Worm (Caenorhabditis elegans) whole organism, L2 larva: Measurements from ENCODE around the gene col-95.

ENCODE experiments used
- C34F6.9 ChIP-seq: fragments of 150-350 bp; optimal IDR thresholded peaks from 2 replicates; lab custom pipeline; 2014; ENCODE audit warnings: missing biosample characterization, missing genetic modification characterization
- F13H6.1 ChIP-seq: sonication (generic microtip); optimal IDR thresholded peaks from 2 replicates; lab custom pipeline; 2016; ENCODE audit warnings: missing genetic modification characterization, missing compliant biosample characterization
- Y55F3AM.14 ChIP-seq: fragments of 200-800 bp; sonication (Bioruptor generic); optimal IDR thresholded peaks from 2 replicates; lab custom pipeline; 2018; ENCODE audit warnings: mild to moderate bottlenecking, missing genetic modification characterization, missing compliant biosample characterization
- ZK546.5 ChIP-seq: sonication (generic microtip); optimal IDR thresholded peaks from 2 replicates; lab custom pipeline; 2017; ENCODE audit warnings: missing biosample characterization, missing genetic modification characterization
- aly-2 ChIP-seq: fragments of 150-350 bp; optimal IDR thresholded peaks from 2 replicates; lab custom pipeline; 2014; ENCODE audit warnings: missing biosample characterization, missing genetic modification characterization
- ama-1 ChIP-seq: fragments of 150-350 bp; optimal IDR thresholded peaks from 2 replicates; lab custom pipeline; 2018; ENCODE audit warnings: inconsistent platforms
- ceh-16 ChIP-seq: fragments of 150-350 bp; optimal IDR thresholded peaks from 2 replicates; lab custom pipeline; 2014; ENCODE audit warnings: missing biosample characterization, missing genetic modification characterization
- ceh-82 ChIP-seq: fragments of 150-350 bp; optimal IDR thresholded peaks from 2 replicates; lab custom pipeline; 2014; ENCODE audit warnings: missing biosample characterization, missing genetic modification characterization
- crh-2 ChIP-seq: sonication (generic microtip); optimal IDR thresholded peaks from 2 replicates; lab custom pipeline; 2017; ENCODE audit warnings: missing biosample characterization, missing genetic modification characterization
- dmd-4 ChIP-seq: sonication (generic microtip); optimal IDR thresholded peaks from 2 replicates; lab custom pipeline; 2017; ENCODE audit warnings: missing biosample characterization, missing genetic modification characterization
- egl-27 ChIP-seq: sonication (generic microtip); optimal IDR thresholded peaks from 3 replicates; lab custom pipeline; 2017; ENCODE audit warnings: missing biosample characterization, missing genetic modification reagents, missing genetic modification characterization
- elt-1 ChIP-seq: fragments of 150-350 bp; optimal IDR thresholded peaks from 2 replicates; lab custom pipeline; 2014; ENCODE audit warnings: missing biosample characterization, missing genetic modification characterization
- elt-3 ChIP-seq: sonication (generic microtip); optimal IDR thresholded peaks from 2 replicates; lab custom pipeline; 2017; ENCODE audit warnings: missing biosample characterization, missing genetic modification characterization
- gmeb-1 ChIP-seq: fragments of 150-350 bp; optimal IDR thresholded peaks from 2 replicates; lab custom pipeline; 2014; ENCODE audit warnings: missing biosample characterization, missing genetic modification characterization
- lin-11 ChIP-seq: fragments of 150-350 bp; sonication (generic microtip); optimal IDR thresholded peaks from 2 replicates; lab custom pipeline; 2014; ENCODE audit warnings: missing biosample characterization, missing genetic modification characterization, inconsistent platforms, mixed read lengths
- lin-13 ChIP-seq: fragments of 150-350 bp; optimal IDR thresholded peaks from 2 replicates; lab custom pipeline; 2014; ENCODE audit warnings: missing biosample characterization, missing genetic modification reagents, missing genetic modification characterization
- lsy-2 ChIP-seq, 2 experiments: fragments of 150-350 bp in 1 of 2; sonication (generic microtip) in 1 of 2; optimal IDR thresholded peaks; 2 replicates each; lab custom pipeline; 2014 to 2017; ENCODE audit warnings: missing biosample characterization in 2 of 2, missing genetic modification characterization in 2 of 2
- mab-5 ChIP-seq: fragments of 150-350 bp; optimal IDR thresholded peaks from 2 replicates; lab custom pipeline; 2014; ENCODE audit warnings: missing biosample characterization, missing genetic modification characterization
- mbf-1 ChIP-seq: sonication (generic microtip); optimal IDR thresholded peaks from 2 replicates; lab custom pipeline; 2017; ENCODE audit warnings: missing biosample characterization, missing genetic modification characterization
- nhr-12 ChIP-seq: fragments of 150-350 bp; optimal IDR thresholded peaks from 2 replicates; lab custom pipeline; 2014; ENCODE audit warnings: missing biosample characterization, missing genetic modification characterization
- nhr-129 ChIP-seq: fragments of 150-350 bp; optimal IDR thresholded peaks from 2 replicates; lab custom pipeline; 2014; ENCODE audit warnings: missing biosample characterization, missing genetic modification characterization
- nhr-23 ChIP-seq: fragments of 150-350 bp; optimal IDR thresholded peaks from 2 replicates; lab custom pipeline; 2014; ENCODE audit warnings: missing biosample characterization, missing genetic modification reagents, missing genetic modification characterization
- nhr-25 ChIP-seq: fragments of 150-350 bp; sonication (generic microtip); optimal IDR thresholded peaks from 3 replicates; lab custom pipeline; 2014; ENCODE audit warnings: missing biosample characterization, missing genetic modification characterization
- nhr-77 ChIP-seq: fragments of 150-350 bp; optimal IDR thresholded peaks from 2 replicates; lab custom pipeline; 2014; ENCODE audit warnings: missing biosample characterization, missing genetic modification characterization
- sem-4 ChIP-seq: fragments of 150-350 bp; optimal IDR thresholded peaks from 2 replicates; lab custom pipeline; 2014; ENCODE audit warnings: missing biosample characterization, missing genetic modification reagents, missing genetic modification characterization
- skn-1 ChIP-seq: sonication (generic microtip); optimal IDR thresholded peaks from 2 replicates; lab custom pipeline; 2017; ENCODE audit warnings: missing biosample characterization, missing genetic modification characterization
- sma-3 ChIP-seq: sonication (generic microtip); optimal IDR thresholded peaks from 2 replicates; lab custom pipeline; 2016; ENCODE audit warnings: missing genetic modification reagents, missing genetic modification characterization, missing compliant biosample characterization
- sma-9 ChIP-seq, 2 experiments: fragments of 150-350 bp in 1 of 2; sonication (generic microtip) in 1 of 2; optimal IDR thresholded peaks; 2 replicates each; lab custom pipeline; 2014 to 2016; ENCODE audit warnings: missing genetic modification characterization in 2 of 2, mild to moderate bottlenecking in 1 of 2, missing biosample characterization in 1 of 2, missing compliant biosample characterization in 1 of 2, missing genetic modification reagents in 1 of 2, moderate library complexity in 1 of 2
- snpc-4 ChIP-seq: fragments of 150-350 bp; optimal IDR thresholded peaks from 2 replicates; lab custom pipeline; 2014; ENCODE audit warnings: missing biosample characterization, missing genetic modification characterization
- unc-39 ChIP-seq: fragments of 150-350 bp; optimal IDR thresholded peaks from 2 replicates; lab custom pipeline; 2014; ENCODE audit warnings: missing biosample characterization, missing genetic modification characterization
- unc-55 ChIP-seq: fragments of 150-350 bp; sonication (generic microtip); optimal IDR thresholded peaks from 3 replicates; lab custom pipeline; 2014; ENCODE audit warnings: missing biosample characterization, missing genetic modification reagents, missing genetic modification characterization
- unc-62 ChIP-seq: fragments of 150-350 bp; optimal IDR thresholded peaks from 2 replicates; lab custom pipeline; 2014; ENCODE audit warnings: missing biosample characterization, missing genetic modification reagents, missing genetic modification characterization
- ztf-1 ChIP-seq: fragments of 200-800 bp; sonication (Bioruptor generic); conservative IDR thresholded peaks from 2 replicates; pipeline ENCODE4 v1.3.6; 2022; ENCODE audit warnings: missing genetic modification characterization, missing compliant biosample characterization
- ztf-11 ChIP-seq: sonication (generic microtip); optimal IDR thresholded peaks from 2 replicates; lab custom pipeline; 2017; ENCODE audit warnings: missing biosample characterization, missing genetic modification characterization
- ztf-4 ChIP-seq: fragments of 150-350 bp; optimal IDR thresholded peaks from 2 replicates; lab custom pipeline; 2014; ENCODE audit warnings: missing biosample characterization, missing genetic modification characterization

The col-95 gene

DNA sequence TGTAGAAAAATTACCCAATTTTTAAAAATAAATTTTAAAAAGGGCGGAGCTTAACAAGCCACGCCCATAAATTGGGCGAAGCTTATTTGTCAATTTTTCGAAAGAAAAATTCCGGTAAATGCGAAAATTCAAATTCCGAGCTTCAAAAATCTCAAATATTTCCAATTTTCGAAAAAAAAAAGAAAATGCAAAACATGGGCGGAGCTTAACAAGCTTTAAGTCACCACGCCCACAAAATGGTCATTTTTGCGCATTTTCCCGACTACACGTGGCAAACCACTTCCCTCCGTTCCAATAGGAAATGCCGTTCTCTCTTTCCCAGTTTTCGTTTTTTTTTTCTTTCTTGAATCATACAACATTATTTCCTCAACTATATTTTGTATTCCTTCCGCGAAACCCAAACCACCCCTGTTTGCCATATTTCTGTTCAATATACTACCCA, 9.3 kb upstream of the col-95 start:
- no peak for TF ChIP-seq sem-4
- TF ChIP-seq nhr-77 (tag; lab: Kevin White, UChicago) = no peak
- TF ChIP-seq lin-11 (tag; lab: Kevin White, UChicago) = no peak
- peak; percentile 45 for TF ChIP-seq Y55F3AM.14 (GFP tag; lab: Kevin White, UChicago)
- no peak for TF ChIP-seq ceh-16
- no peak for TF ChIP-seq ceh-82 (tag; lab: Kevin White, UChicago)
- peak; percentile 6 for TF ChIP-seq crh-2
- TF ChIP-seq ama-1 (lab: Kevin White, UChicago) = peak; percentile 52

ce11 chrIII:11694975-11695374, 8.8 kb upstream of the col-95 start, which contains the start of gene Y41C4A.22:
Gene Y41C4A.22 (plus strand): TSS chrIII:11695275.
- TF ChIP-seq skn-1 (tag; lab: Kevin White, UChicago) (no peak), gmeb-1 (no peak), C34F6.9 (no peak), aly-2 (no peak), nhr-23 (no peak), ceh-82 (tag; lab: Kevin White, UChicago) (no peak), Y55F3AM.14 (GFP tag; lab: Kevin White, UChicago) (no peak), elt-1 (tag; lab: Kevin White, UChicago) (no peak), snpc-4 (tag; lab: Kevin White, UChicago) (no peak), sma-3 (GFP tag; lab: Kevin White, UChicago) (no peak), sma-9 (GFP tag; optimal IDR thresholded peaks at IDR 0.05; lab: Kevin White, UChicago) (no peak), sma-9 (tag; optimal IDR thresholded peaks at IDR 0.05; lab: Kevin White, UChicago) (no peak), lsy-2 (tag; optimal IDR thresholded peaks at IDR 0.05; lab: Kevin White, UChicago) (no peak), nhr-25 (tag; lab: Kevin White, UChicago) (no peak), ZK546.5 (tag; lab: Kevin White, UChicago) (no peak), ceh-16 (no peak), sem-4 (no peak), ztf-11 (tag; lab: Kevin White, UChicago) (no peak), lin-11 (tag; lab: Kevin White, UChicago) (no peak)

ce11 chrIII:11696273-11696672, 7.5 kb upstream of the col-95 start, which contains the start of gene Y41C4A.6:
Gene Y41C4A.6 (plus strand): TSS chrIII:11696573.
- TF ChIP-seq crh-2 = no peak
- TF ChIP-seq C34F6.9 = no peak
- no peak for TF ChIP-seq ztf-4 (tag; lab: Kevin White, UChicago)

DNA sequence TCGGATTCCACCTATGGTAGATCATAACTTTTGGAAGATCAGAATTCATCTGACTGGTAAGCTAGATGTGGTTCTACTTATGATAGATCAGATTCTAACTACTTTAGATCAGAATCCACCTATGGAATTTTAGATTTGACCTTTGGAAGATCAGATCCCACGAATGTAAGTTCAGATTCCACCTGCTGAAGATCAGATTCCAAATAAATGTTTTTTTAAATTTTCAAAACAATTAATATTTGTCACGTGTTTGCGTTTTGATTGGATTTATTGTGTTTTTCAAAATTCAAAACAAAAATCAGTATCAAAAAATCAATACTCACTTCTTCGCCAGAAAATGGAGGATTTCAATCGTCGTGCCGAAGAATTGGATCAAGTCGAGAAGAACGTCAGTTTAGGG, 5.2 kb upstream of the col-95 start, which contains the start of gene Y41C4A.7:
Gene Y41C4A.7 (plus strand): TSS at position 301 of the 400 bp plus-strand sequence.
- TF ChIP-seq ztf-1 = no peak

ce11 chrIII:11699959-11700358, 3.8 kb upstream of the col-95 start, which contains the start of gene pqn-84:
Gene pqn-84 (plus strand): TSS chrIII:11700259.
- TF ChIP-seq ceh-16 (no peak), egl-27 (tag; lab: Kevin White, UChicago) (no peak), ZK546.5 (tag; lab: Kevin White, UChicago) (no peak), mab-5 (tag; lab: Kevin White, UChicago) (no peak), nhr-129 (no peak), Y55F3AM.14 (GFP tag; lab: Kevin White, UChicago) (no peak), snpc-4 (tag; lab: Kevin White, UChicago) (no peak), dmd-4 (tag; lab: Kevin White, UChicago) (no peak), crh-2 (no peak), nhr-23 (no peak), mbf-1 (no peak)

DNA sequence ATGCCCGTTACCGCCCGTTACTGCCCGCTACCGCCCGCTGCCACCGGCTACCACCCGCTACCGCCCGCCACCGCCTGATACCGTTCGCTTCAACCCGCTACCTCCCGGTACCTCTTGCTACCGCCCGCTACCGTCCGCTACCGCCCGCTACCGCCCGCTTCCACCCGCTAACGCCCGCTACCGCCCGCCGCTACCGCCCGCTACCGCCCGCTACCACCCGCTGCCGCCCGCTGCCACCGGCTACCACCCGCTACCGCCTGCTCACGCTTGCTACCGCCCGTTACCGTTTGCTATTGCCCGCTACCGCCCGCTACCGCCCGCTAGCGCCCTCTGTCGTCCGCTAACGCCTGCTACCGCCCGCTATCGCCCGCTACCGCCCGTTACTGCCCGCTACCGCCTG, 1.9 kb upstream of the col-95 start:
- TF ChIP-seq ztf-4 (tag; lab: Kevin White, UChicago) (no peak), unc-39 (tag; lab: Kevin White, UChicago) (no peak), mbf-1 (no peak), elt-3 (tag; lab: Kevin White, UChicago) (no peak), F13H6.1 (tag; lab: Kevin White, UChicago) (no peak), gmeb-1 (no peak), elt-1 (tag; lab: Kevin White, UChicago) (no peak), unc-62 (GFP tag; lab: Kevin White, UChicago) (no peak), sma-3 (GFP tag; lab: Kevin White, UChicago) (no peak), lin-13 (GFP tag; lab: Kevin White, UChicago) (no peak), lin-11 (tag; lab: Kevin White, UChicago) (no peak), ZK546.5 (tag; lab: Kevin White, UChicago) (no peak), ztf-1 (no peak), snpc-4 (tag; lab: Kevin White, UChicago) (no peak), ama-1 (lab: Kevin White, UChicago) (no peak), unc-55 (no peak), nhr-12 (no peak), Y55F3AM.14 (GFP tag; lab: Kevin White, UChicago) (no peak)
